Worm (Caenorhabditis elegans) whole organism, late embryonic: ENCODE results near the gene F25B4.8.

Experiments used
- K02D7.2 ChIP-seq: sonication (generic microtip); optimal IDR thresholded peaks from 2 replicates; lab custom pipeline; 2017; ENCODE audit warnings: mild to moderate bottlenecking, missing genetic modification characterization, missing compliant biosample characterization
- che-1 ChIP-seq: sonication (generic microtip); optimal IDR thresholded peaks from 2 replicates; lab custom pipeline; 2016; ENCODE audit warnings: mild to moderate bottlenecking, missing genetic modification characterization, missing compliant biosample characterization
- lim-6 ChIP-seq: sonication (generic microtip); optimal IDR thresholded peaks from 2 replicates; lab custom pipeline; 2016; ENCODE audit warnings: missing genetic modification characterization, missing compliant biosample characterization
- lin-11 ChIP-seq: fragments of 200-800 bp; sonication (Bioruptor generic); optimal IDR thresholded peaks from 2 replicates; lab custom pipeline; 2018; ENCODE audit warnings: mild to moderate bottlenecking, missing genetic modification characterization, missing compliant biosample characterization
- mec-3 ChIP-seq: sonication (generic microtip); optimal IDR thresholded peaks from 2 replicates; lab custom pipeline; 2016; ENCODE audit warnings: borderline replicate concordance, missing genetic modification characterization, missing compliant biosample characterization
- nhr-232 ChIP-seq: sonication (generic microtip); optimal IDR thresholded peaks from 2 replicates; lab custom pipeline; 2016; ENCODE audit warnings: missing genetic modification characterization, missing compliant biosample characterization
- pqm-1 ChIP-seq: sonication (generic microtip); optimal IDR thresholded peaks from 2 replicates; lab custom pipeline; 2016; ENCODE audit warnings: missing genetic modification characterization, missing compliant biosample characterization
- tbx-7 ChIP-seq: sonication (generic microtip); optimal IDR thresholded peaks from 2 replicates; lab custom pipeline; 2016; ENCODE audit warnings: missing genotype, missing genetic modification characterization, missing compliant biosample characterization
- ttx-3 ChIP-seq: sonication (generic microtip); optimal IDR thresholded peaks from 2 replicates; lab custom pipeline; 2016; ENCODE audit warnings: missing genetic modification reagents, missing genetic modification characterization, missing compliant biosample characterization
- unc-42 ChIP-seq: sonication (generic microtip); optimal IDR thresholded peaks from 2 replicates; lab custom pipeline; 2016; ENCODE audit warnings: missing genotype, missing genetic modification characterization, missing compliant biosample characterization
- unc-55 ChIP-seq: sonication (generic microtip); optimal IDR thresholded peaks from 2 replicates; lab custom pipeline; 2017; ENCODE audit warnings: missing biosample characterization, missing genetic modification reagents, missing genetic modification characterization

ce11 chrV:5668968-5669367, 22.5 kb downstream of the F25B4.8 start:
- TF ChIP-seq pqm-1 (tag; lab: Kevin White, UChicago) (no peak), nhr-232 (tag; lab: Kevin White, UChicago) (no peak), ttx-3 (tag; lab: Kevin White, UChicago) (no peak), unc-42 (tag; lab: Kevin White, UChicago) (no peak), K02D7.2 (no peak), lin-11 (tag; lab: Kevin White, UChicago) (no peak), che-1 (tag; lab: Kevin White, UChicago) (no peak), tbx-7 (no peak), mec-3 (tag; lab: Kevin White, UChicago) (no peak), lim-6 (no peak), unc-55 (GFP tag; lab: Kevin White, UChicago) (no peak)
